Worm (Caenorhabditis elegans): Measurements from ENCODE around the gene T04H1.5.

- TF ChIP-seq madf-6 (GFP tag; IDR thresholded peaks at IDR 0.05) = no peak
- no peak for TF ChIP-seq attf-5 (GFP tag; optimal IDR thresholded peaks at IDR 0.05)
- no peak for TF ChIP-seq pha-4 (tag; optimal IDR thresholded peaks at IDR 0.05)
- TF ChIP-seq C06A6.2 (GFP tag; conservative IDR thresholded peaks at IDR 0.05) = no peak
Measured at ce11 chrV:12245777-12246452, 5.2 kb upstream of the T04H1.5 start.

Measured in whole organism, young adult.